Fruit fly (Drosophila melanogaster) whole organism, embryonic: ENCODE data around the gene Mal-B2.

Experiments used
- Abd-B ChIP-seq: fragments of 200-800 bp; sonication (Bioruptor generic); optimal IDR thresholded peaks from 2 replicates; lab custom pipeline; 2018; ENCODE audit warnings: missing biosample characterization, mild to moderate bottlenecking, missing genetic modification characterization, moderate library complexity
- Adf1 ChIP-seq: fragments of 200-800 bp; sonication (Bioruptor generic); IDR thresholded peaks from 2 replicates; pipeline ENCODE4 v1.3.6; 2022; ENCODE audit warnings: missing biosample characterization, missing genetic modification characterization
- Awh ChIP-seq: fragments of 200-800 bp; sonication (Bioruptor generic); IDR thresholded peaks from 2 replicates; pipeline ENCODE4, ENCODE4 v1.3.6; 2022; ENCODE audit warnings: missing biosample characterization, missing genetic modification characterization
- B-H2 ChIP-seq: fragments of 200-800 bp; sonication (Bioruptor generic); optimal IDR thresholded peaks from 2 replicates; lab custom pipeline; 2018; ENCODE audit warnings: missing biosample characterization, mild to moderate bottlenecking, missing genetic modification characterization
- CG10462 ChIP-seq: fragments of 200-800 bp; sonication (Bioruptor generic); optimal IDR thresholded peaks from 2 replicates; lab custom pipeline; 2016; ENCODE audit warnings: missing biosample characterization, missing genetic modification characterization
- CG10543 ChIP-seq: fragments of 200-800 bp; sonication (Bioruptor generic); optimal IDR thresholded peaks from 3 replicates; lab custom pipeline; 2017; ENCODE audit warnings: missing biosample characterization, mild to moderate bottlenecking, missing genetic modification characterization, moderate library complexity
- CG12155 ChIP-seq: fragments of 200-800 bp; sonication (Bioruptor generic); optimal IDR thresholded peaks from 3 replicates; lab custom pipeline; 2016; ENCODE audit warnings: missing biosample characterization, missing genetic modification characterization
- CG14667 ChIP-seq: fragments of 200-800 bp; sonication (Bioruptor generic); IDR thresholded peaks from 2 replicates; pipeline ENCODE4 v1.3.6; 2022; ENCODE audit warnings: missing biosample characterization, missing genetic modification characterization
- CG15073 ChIP-seq: fragments of 200-800 bp; sonication (Bioruptor generic); optimal IDR thresholded peaks from 2 replicates; lab custom pipeline; 2016; ENCODE audit warnings: missing biosample characterization, missing genetic modification characterization
- CG33557 ChIP-seq: fragments of 200-800 bp; sonication (Bioruptor generic); optimal IDR thresholded peaks from 2 replicates; lab custom pipeline; 2019; ENCODE audit warnings: missing biosample characterization, mild to moderate bottlenecking, missing genetic modification characterization, moderate library complexity
- CG4404 ChIP-seq: fragments of 200-800 bp; sonication (Bioruptor generic); IDR thresholded peaks from 2 replicates; pipeline ENCODE4 v1.3.6; 2022; ENCODE audit warnings: missing biosample characterization, missing genetic modification characterization
- CG6813 ChIP-seq: fragments of 200-800 bp; sonication (Bioruptor generic); optimal IDR thresholded peaks from 2 replicates; lab custom pipeline; 2017; ENCODE audit warnings: missing biosample characterization, missing genetic modification characterization, mild to moderate bottlenecking, moderate library complexity, missing genetic modification reagents
- CG7839 ChIP-seq: fragments of 200-800 bp; sonication (Bioruptor generic); optimal IDR thresholded peaks from 3 replicates; lab custom pipeline; 2018; ENCODE audit warnings: missing biosample characterization, mild to moderate bottlenecking, missing genetic modification characterization, moderate library complexity
- CG8478 ChIP-seq: fragments of >200 bp; optimal IDR thresholded peaks from 2 replicates; lab custom pipeline; 2018
- Camta ChIP-seq: fragments of 200-800 bp; sonication (Bioruptor generic); optimal IDR thresholded peaks from 2 replicates; lab custom pipeline; 2016; ENCODE audit warnings: missing biosample characterization, missing genetic modification characterization
- Deaf1 ChIP-seq: fragments of 200-800 bp; optimal IDR thresholded peaks from 3 replicates; lab custom pipeline; 2019; ENCODE audit warnings: missing biosample characterization, mild to moderate bottlenecking, missing genetic modification characterization, moderate library complexity
- Dll ChIP-seq: fragments of 200-800 bp; sonication (Bioruptor generic); IDR thresholded peaks from 4 replicates; pipeline ENCODE4 v1.3.6; 2022; ENCODE audit warnings: missing biosample characterization, missing genetic modification characterization; ENCODE audit not compliant: partially characterized antibody
- Doc3 ChIP-seq: fragments of 200-800 bp; sonication (Bioruptor generic); IDR thresholded peaks from 3 replicates; pipeline ENCODE4 v1.3.6; 2022; ENCODE audit warnings: missing biosample characterization, missing genetic modification characterization; ENCODE audit not compliant: partially characterized antibody
- Drgx ChIP-seq: fragments of 200-800 bp; sonication (Bioruptor generic); IDR thresholded peaks from 2 replicates; pipeline ENCODE4 v1.3.6; 2022; ENCODE audit warnings: missing biosample characterization, missing genetic modification characterization
- Eip74EF ChIP-seq, 2 experiments: fragments of 200-800 bp in 1 of 2; fragments of >200 bp in 1 of 2; sonication (Bioruptor generic) in 1 of 2; optimal IDR thresholded peaks; 2 replicates each; lab custom pipeline; 2017 to 2019; ENCODE audit warnings: missing biosample characterization in 2 of 2, missing genetic modification characterization in 2 of 2, mild to moderate bottlenecking in 1 of 2, moderate library complexity in 1 of 2
- HmgD ChIP-seq: fragments of 200-800 bp; sonication (Bioruptor generic); optimal IDR thresholded peaks from 3 replicates; lab custom pipeline; 2016; ENCODE audit warnings: missing biosample characterization, missing genetic modification characterization
- Jarid2 ChIP-seq: fragments of 200-800 bp; sonication (Bioruptor generic); optimal IDR thresholded peaks from 3 replicates; lab custom pipeline; 2017; ENCODE audit warnings: mild to moderate bottlenecking, missing biosample characterization, missing genetic modification reagents, missing genetic modification characterization
- NFAT ChIP-seq: fragments of 200-800 bp; sonication (Bioruptor generic); IDR thresholded peaks from 2 replicates; pipeline ENCODE4 v1.3.6; 2022; ENCODE audit warnings: missing biosample characterization, missing genetic modification characterization
- Nf-YA ChIP-seq: fragments of 200-800 bp; sonication (Bioruptor generic); IDR thresholded peaks from 2 replicates; pipeline ENCODE4 v1.3.6; 2022; ENCODE audit warnings: missing biosample characterization, missing genetic modification characterization
- Nf-YC ChIP-seq: fragments of 200-800 bp; optimal IDR thresholded peaks from 3 replicates; lab custom pipeline; 2019; ENCODE audit warnings: missing biosample characterization, mild to moderate bottlenecking, missing genetic modification characterization, moderate library complexity
- NfI ChIP-seq: fragments of 200-800 bp; sonication (Bioruptor generic); optimal IDR thresholded peaks from 3 replicates; lab custom pipeline; 2018; ENCODE audit warnings: missing biosample characterization, mild to moderate bottlenecking, missing genetic modification characterization, moderate library complexity
- Opbp ChIP-seq: fragments of 200-800 bp; sonication (Bioruptor generic); IDR thresholded peaks from 3 replicates; pipeline ENCODE4 v1.3.6; 2022; ENCODE audit warnings: missing biosample characterization, missing genetic modification characterization; ENCODE audit not compliant: partially characterized antibody
- Pdp1 ChIP-seq, 2 experiments: fragments of 200-800 bp; sonication (Bioruptor generic); optimal IDR thresholded peaks; 3 replicates each; lab custom pipeline; 2016; ENCODE audit warnings: missing biosample characterization in 2 of 2, missing genetic modification characterization in 2 of 2, mild to moderate bottlenecking in 1 of 2, moderate library complexity in 1 of 2
- Rx ChIP-seq: fragments of 200-800 bp; sonication (Bioruptor generic); IDR thresholded peaks from 2 replicates; pipeline ENCODE4 v1.3.6; 2022; ENCODE audit warnings: missing biosample characterization, missing genetic modification characterization
- Scr ChIP-seq: fragments of 200-800 bp; sonication (Bioruptor generic); IDR thresholded peaks from 2 replicates; pipeline ENCODE4 v1.3.6; 2022; ENCODE audit warnings: missing biosample characterization, missing genetic modification characterization; ENCODE audit not compliant: partially characterized antibody
- Sin3A ChIP-seq: fragments of >200 bp; optimal IDR thresholded peaks from 2 replicates; lab custom pipeline; 2018
- TFAM ChIP-seq: fragments of 200-800 bp; sonication (Bioruptor generic); optimal IDR thresholded peaks from 2 replicates; lab custom pipeline; 2017; ENCODE audit warnings: missing biosample characterization, missing genetic modification characterization, inconsistent platforms
- YL-1 ChIP-seq: fragments of 200-800 bp; sonication (Bioruptor generic); optimal IDR thresholded peaks from 3 replicates; lab custom pipeline; 2017; ENCODE audit warnings: missing biosample characterization, mild to moderate bottlenecking, missing genetic modification characterization
- chn ChIP-seq: fragments of 200-800 bp; sonication (Bioruptor generic); optimal IDR thresholded peaks from 2 replicates; lab custom pipeline; 2016; ENCODE audit warnings: missing biosample characterization, missing genetic modification characterization
- ftz-f1 ChIP-seq: fragments of 200-800 bp; sonication (Bioruptor generic); optimal IDR thresholded peaks from 2 replicates; lab custom pipeline; 2016; ENCODE audit warnings: missing biosample characterization, missing genetic modification characterization
- h ChIP-seq: fragments of >200 bp; optimal IDR thresholded peaks from 2 replicates; lab custom pipeline; 2017
- hb ChIP-seq: fragments of 200-800 bp; sonication (Bioruptor generic); IDR thresholded peaks from 3 replicates; pipeline ENCODE4 v1.3.6; 2022; ENCODE audit warnings: missing biosample characterization, missing genetic modification characterization; ENCODE audit not compliant: partially characterized antibody
- insv ChIP-seq, 2 experiments: fragments of 200-800 bp; sonication (Bioruptor generic); optimal IDR thresholded peaks; 3 replicates each; lab custom pipeline; 2016 to 2018; ENCODE audit warnings: missing biosample characterization in 2 of 2, missing genetic modification characterization in 2 of 2
- kni ChIP-seq: fragments of 200-800 bp; sonication (Bioruptor generic); optimal IDR thresholded peaks from 3 replicates; lab custom pipeline; 2017; ENCODE audit warnings: mild to moderate bottlenecking, missing biosample characterization, missing genetic modification reagents, missing genetic modification characterization
- lbe ChIP-seq: fragments of 200-800 bp; sonication (Bioruptor generic); optimal IDR thresholded peaks from 2 replicates; lab custom pipeline; 2016; ENCODE audit warnings: missing biosample characterization, mild to moderate bottlenecking, missing genetic modification characterization
- oc ChIP-seq: fragments of 200-800 bp; sonication (Bioruptor generic); optimal IDR thresholded peaks from 2 replicates; lab custom pipeline; 2018; ENCODE audit warnings: missing biosample characterization, mild to moderate bottlenecking, missing genetic modification characterization, moderate library complexity
- p53 ChIP-seq: fragments of 200-800 bp; sonication (Bioruptor generic); optimal IDR thresholded peaks from 2 replicates; lab custom pipeline; 2016; ENCODE audit warnings: missing biosample characterization, missing genetic modification characterization
- ro ChIP-seq: fragments of 200-800 bp; sonication (Bioruptor generic); IDR thresholded peaks from 2 replicates; pipeline ENCODE4 v1.3.6; 2022; ENCODE audit warnings: missing biosample characterization, missing genetic modification characterization
- sens ChIP-seq: fragments of 200-800 bp; sonication (Bioruptor generic); peaks from one replicate; lab custom pipeline; 2016; ENCODE audit warnings: missing biosample characterization, missing genetic modification characterization
- vvl ChIP-seq: fragments of 200-800 bp; sonication (Bioruptor generic); IDR thresholded peaks from 2 replicates; pipeline ENCODE4 v1.3.6; 2022; ENCODE audit warnings: missing biosample characterization, missing genetic modification characterization
- wdn ChIP-seq: fragments of 200-800 bp; sonication (Bioruptor generic); IDR thresholded peaks from 2 replicates; pipeline ENCODE4 v1.3.6; 2022; ENCODE audit warnings: missing biosample characterization, missing genetic modification characterization

Mal-B2 gene

dm6 chr2L:11806022-11806700 lies 43.6 kb upstream of the Mal-B2 start (continued):
- TF ChIP-seq YL-1: peak; percentile 38
- TF ChIP-seq h (lab: Kevin White, UChicago): no peak
- TF ChIP-seq oc (tag; lab: Kevin White, UChicago): no peak
- TF ChIP-seq insv (GFP tag; optimal IDR thresholded peaks at IDR 0.05; lab: Kevin White, UChicago): peak; percentile 41 to 91
- TF ChIP-seq ro (GFP tag; lab: Robert Waterston, UW): no peak
- no peak for TF ChIP-seq Camta (GFP tag; lab: Kevin White, UChicago)
- peak; percentile 13 for TF ChIP-seq sens (GFP tag; lab: Kevin White, UChicago)

- TF ChIP-seq Sin3A (lab: Kevin White, UChicago) (no peak), vvl (GFP tag; lab: Robert Waterston, UW) (peak; percentile 43), Doc3 (peak; percentile 51; the same call in 1 of the 3 replicates), CG7839 (tag; lab: Kevin White, UChicago) (peak; percentile 2), CG6813 (GFP tag; lab: Kevin White, UChicago) (peak; percentile 16), Scr (GFP tag; lab: Robert Waterston, UW) (peak; percentile 17), Dll (GFP tag; lab: Robert Waterston, UW) (peak; percentile 42; the same call in 1 of the 4 replicates), Adf1 (GFP tag; lab: Robert Waterston, UW) (peak; percentile 81), Eip74EF (GFP tag; optimal IDR thresholded peaks at IDR 0.05; lab: Kevin White, UChicago) (peak in 1 of 2 experiments; percentile 16), NfI (GFP tag; lab: Kevin White, UChicago) (no peak), CG10462 (no peak), Deaf1 (peak; percentile 93), NFAT (GFP tag; lab: Robert Waterston, UW) (peak; percentile 48; the same call in 1 of the 2 replicates), CG14667 (no peak), Nf-YA (GFP tag; lab: Robert Waterston, UW) (no peak), CG15073 (GFP tag; lab: Kevin White, UChicago) (no peak), CG33557 (GFP tag; lab: Kevin White, UChicago) (no peak), ftz-f1 (GFP tag; lab: Kevin White, UChicago) (peak; percentile 55), wdn (GFP tag; lab: Robert Waterston, UW) (0 out of 2 replicates have a peak, but pooled peaks have one; percentile 8), hb (GFP tag; lab: Robert Waterston, UW) (no peak), p53 (GFP tag; lab: Kevin White, UChicago) (no peak), HmgD (GFP tag; lab: Kevin White, UChicago) (no peak), Drgx (GFP tag; lab: Robert Waterston, UW) (peak; percentile 87), Pdp1 (GFP tag; optimal IDR thresholded peaks at IDR 0.05; lab: Kevin White, UChicago) (peak in 1 of 2 experiments; percentile 18), CG4404 (GFP tag; lab: Robert Waterston, UW) (no peak), Abd-B (no peak), B-H2 (GFP tag; lab: Kevin White, UChicago) (peak; percentile 25), CG10543 (GFP tag; lab: Kevin White, UChicago) (peak; percentile 79), TFAM (GFP tag; lab: Kevin White, UChicago) (no peak), Opbp (0 out of 3 replicates have a peak, but pooled peaks have one; percentile 28), CG8478 (lab: Kevin White, UChicago) (peak; percentile 64), Nf-YC (peak; percentile 87), Jarid2 (GFP tag; lab: Kevin White, UChicago) (no peak), kni (peak; percentile 63), Awh (GFP tag; lab: Robert Waterston, UW) (0 out of 2 replicates have a peak, but pooled peaks have one; percentile 15), CG12155 (GFP tag; lab: Kevin White, UChicago) (peak; percentile 15), Rx (GFP tag; lab: Robert Waterston, UW) (no peak), lbe (peak; percentile 56), chn (GFP tag; lab: Kevin White, UChicago) (peak; percentile 22)
Measured at dm6 chr2L:11806701-11807674, 42.8 kb upstream of the Mal-B2 start.
